Fruit fly (Drosophila melanogaster): ENCODE measurements around the gene drpr.

DNA sequence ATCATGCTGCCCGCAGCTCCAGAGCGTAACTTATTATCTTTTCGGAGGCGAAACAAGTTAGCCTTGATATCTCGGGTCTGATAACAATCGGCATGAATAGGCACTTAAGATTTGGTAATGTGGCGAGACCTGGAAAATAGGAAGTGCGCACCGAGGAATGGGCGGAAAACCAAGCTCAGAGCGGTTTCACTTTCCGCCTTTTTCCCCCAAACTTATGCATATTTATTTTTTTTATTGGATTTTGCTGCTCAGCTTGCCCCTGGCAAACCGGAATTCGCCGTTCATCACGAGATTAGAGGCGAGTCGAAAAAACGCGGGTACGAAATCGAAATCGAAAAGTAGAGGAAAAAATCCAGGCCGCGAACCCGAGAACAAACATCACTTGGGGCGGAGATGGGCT lies 24.0 kb upstream of the drpr start:
- no peak for TF ChIP-seq Met (GFP tag; optimal IDR thresholded peaks at IDR 0.05)
- no peak for TF ChIP-seq Eip78C (GFP tag)
- TF ChIP-seq CG15336 (GFP tag; IDR thresholded peaks at IDR 0.05) = no peak
- TF ChIP-seq CG32006 (GFP tag; optimal IDR thresholded peaks at IDR 0.05) = no peak
